Worm (Caenorhabditis elegans) whole organism, young adult: ENCODE results near the gene F21A3.11.

ENCODE experiments used
- C06A6.2 ChIP-seq: fragments of 200-800 bp; sonication (Bioruptor generic); conservative IDR thresholded peaks from 2 replicates; pipeline ENCODE4 v1.3.6; 2022; ENCODE audit warnings: missing genetic modification characterization, missing compliant biosample characterization
- D2030.7 ChIP-seq: fragments of 200-800 bp; sonication (Bioruptor generic); IDR thresholded peaks from 2 replicates; pipeline ENCODE4 v1.3.6; 2022; ENCODE audit warnings: missing genetic modification reagents, missing genetic modification characterization, missing compliant biosample characterization
- F23B12.7 ChIP-seq: sonication (generic microtip); optimal IDR thresholded peaks from 2 replicates; lab custom pipeline; 2017; ENCODE audit warnings: missing genetic modification characterization, mild to moderate bottlenecking, missing compliant biosample characterization, antibody characterized with exemption, moderate library complexity; ENCODE audit not compliant: insufficient read depth
- F33H1.4 ChIP-seq: fragments of 200-800 bp; sonication (Bioruptor generic); IDR thresholded peaks from 2 replicates; pipeline ENCODE4 v1.3.6; 2022; ENCODE audit warnings: missing genetic modification reagents, missing genetic modification characterization, missing compliant biosample characterization
- F39B2.1 ChIP-seq: fragments of 200-800 bp; sonication (Bioruptor generic); IDR thresholded peaks from 2 replicates; pipeline ENCODE4 v1.3.6; 2022; ENCODE audit warnings: missing genetic modification reagents, missing genetic modification characterization, missing compliant biosample characterization
- F55B11.4 ChIP-seq: sonication (generic microtip); optimal IDR thresholded peaks from 2 replicates; lab custom pipeline; 2016; ENCODE audit warnings: missing compliant biosample characterization, missing genetic modification characterization, borderline replicate concordance; ENCODE audit not compliant: insufficient read depth
- T26A5.8 ChIP-seq: sonication (generic microtip); optimal IDR thresholded peaks from 2 replicates; lab custom pipeline; 2016; ENCODE audit warnings: missing genetic modification characterization, missing compliant biosample characterization
- Y67H2A.10 ChIP-seq: fragments of 200-800 bp; sonication (Bioruptor generic); conservative IDR thresholded peaks from 2 replicates; pipeline ENCODE4 v1.3.6; 2022; ENCODE audit warnings: missing genetic modification reagents, missing genetic modification characterization, missing compliant biosample characterization
- Y95B8A.8 ChIP-seq: fragments of 200-800 bp; sonication (Bioruptor generic); IDR thresholded peaks from 2 replicates; pipeline ENCODE4 v1.3.6; 2022; ENCODE audit warnings: missing genetic modification reagents, missing genetic modification characterization, missing compliant biosample characterization
- ZK185.1 ChIP-seq: sonication (generic microtip); optimal IDR thresholded peaks from 2 replicates; lab custom pipeline; 2016; ENCODE audit warnings: mild to moderate bottlenecking, missing genetic modification characterization, missing compliant biosample characterization; ENCODE audit not compliant: poor library complexity, severe bottlenecking
- aptf-2 ChIP-seq: fragments of 200-800 bp; sonication (Bioruptor generic); conservative IDR thresholded peaks from 2 replicates; pipeline ENCODE4 v1.3.6; 2022; ENCODE audit warnings: missing genetic modification reagents, missing genetic modification characterization, missing compliant biosample characterization
- aptf-3 ChIP-seq: fragments of 200-800 bp; sonication (Bioruptor generic); IDR thresholded peaks from 2 replicates; pipeline ENCODE4 v1.3.6; 2022; ENCODE audit warnings: missing genetic modification characterization, missing compliant biosample characterization
- athp-1 ChIP-seq: sonication (generic microtip); optimal IDR thresholded peaks from 2 replicates; lab custom pipeline; 2017; ENCODE audit warnings: mild to moderate bottlenecking, missing genetic modification characterization, missing compliant biosample characterization
- attf-6 ChIP-seq: fragments of 200-800 bp; sonication (Bioruptor generic); IDR thresholded peaks from 2 replicates; pipeline ENCODE4 v1.3.6; 2022; ENCODE audit warnings: missing genetic modification reagents, missing genetic modification characterization, missing compliant biosample characterization
- bed-2 ChIP-seq: fragments of 200-800 bp; sonication (Bioruptor generic); IDR thresholded peaks from 2 replicates; pipeline ENCODE4 v1.3.6; 2022; ENCODE audit warnings: missing genetic modification reagents, missing genetic modification characterization, missing compliant biosample characterization
- cebp-1 ChIP-seq, 2 experiments: fragments of 200-800 bp in 1 of 2; sonication (Bioruptor generic) in 1 of 2; sonication (generic microtip) in 1 of 2; IDR thresholded peaks in 1 of 2; optimal IDR thresholded peaks in 1 of 2; 2 replicates each; pipeline versions ENCODE4 v1.3.6 to Lab custom; 2017 to 2022; ENCODE audit warnings: missing compliant biosample characterization in 2 of 2, missing genetic modification characterization in 2 of 2, mild to moderate bottlenecking in 1 of 2, missing genetic modification reagents in 1 of 2, moderate library complexity in 1 of 2
- ceh-40 ChIP-seq: fragments of 200-800 bp; sonication (Bioruptor generic); IDR thresholded peaks from 2 replicates; pipeline ENCODE4 v1.3.6; 2022; ENCODE audit warnings: missing genetic modification characterization, missing compliant biosample characterization
- ceh-79 ChIP-seq: sonication (generic microtip); optimal IDR thresholded peaks from 2 replicates; lab custom pipeline; 2017; ENCODE audit warnings: mild to moderate bottlenecking, missing genetic modification characterization, missing compliant biosample characterization
- dox-1 ChIP-seq: fragments of 200-800 bp; sonication (Bioruptor generic); IDR thresholded peaks from 2 replicates; pipeline ENCODE4 v1.3.6; 2022; ENCODE audit warnings: missing genetic modification reagents, missing genetic modification characterization, missing compliant biosample characterization
- dpff-1 ChIP-seq: sonication (generic microtip); optimal IDR thresholded peaks from 2 replicates; lab custom pipeline; 2017; ENCODE audit warnings: mild to moderate bottlenecking, missing genetic modification characterization, missing compliant biosample characterization
- dpl-1 ChIP-seq: fragments of 150-350 bp; optimal IDR thresholded peaks from 2 replicates; lab custom pipeline; 2014; ENCODE audit warnings: missing biosample characterization, missing genetic modification reagents, missing genetic modification characterization
- efl-1 ChIP-seq: fragments of 150-350 bp; optimal IDR thresholded peaks from 2 replicates; lab custom pipeline; 2014; ENCODE audit warnings: missing biosample characterization, missing genetic modification reagents, missing genetic modification characterization
- egl-18 ChIP-seq: fragments of 200-800 bp; sonication (Bioruptor generic); IDR thresholded peaks from 2 replicates; pipeline ENCODE4 v1.3.6; 2022; ENCODE audit warnings: missing genetic modification reagents, missing genetic modification characterization, missing compliant biosample characterization
- egl-44 ChIP-seq: fragments of 200-800 bp; sonication (Bioruptor generic); IDR thresholded peaks from 2 replicates; pipeline ENCODE4 v1.3.6; 2022; ENCODE audit warnings: missing genetic modification reagents, missing genetic modification characterization, missing compliant biosample characterization
- him-1 ChIP-seq: sonication (generic microtip); optimal IDR thresholded peaks from 2 replicates; lab custom pipeline; 2016; ENCODE audit warnings: missing genotype, missing genetic modification reagents, missing genetic modification characterization, missing compliant biosample characterization
- hmg-20 ChIP-seq: fragments of 200-800 bp; sonication (Bioruptor generic); IDR thresholded peaks from 2 replicates; pipeline ENCODE4 v1.3.6; 2022; ENCODE audit warnings: missing genetic modification reagents, missing genetic modification characterization, missing compliant biosample characterization
- lin-26 ChIP-seq: fragments of 200-800 bp; sonication (Bioruptor generic); IDR thresholded peaks from 2 replicates; pipeline ENCODE4 v1.3.6; 2022; ENCODE audit warnings: missing genetic modification reagents, missing genetic modification characterization, missing compliant biosample characterization
- lin-35 ChIP-seq, 3 experiments: fragments of 150-350 bp in 2 of 3; sonication (generic microtip) in 1 of 3; optimal IDR thresholded peaks; 2 replicates each; lab custom pipeline; 2014 to 2018; ENCODE audit warnings: missing biosample characterization in 3 of 3, missing genetic modification characterization in 3 of 3, missing genetic modification reagents in 3 of 3
- lin-54 ChIP-seq: fragments of 200-800 bp; sonication (Bioruptor generic); optimal IDR thresholded peaks from 2 replicates; lab custom pipeline; 2018; ENCODE audit warnings: mild to moderate bottlenecking, missing genetic modification characterization, missing compliant biosample characterization
- lsl-1 ChIP-seq: fragments of 200-800 bp; sonication (Bioruptor generic); optimal IDR thresholded peaks from 2 replicates; lab custom pipeline; 2018; ENCODE audit warnings: mild to moderate bottlenecking, missing genetic modification characterization, moderate library complexity, missing compliant biosample characterization
- madf-6 ChIP-seq: fragments of 200-800 bp; sonication (Bioruptor generic); IDR thresholded peaks from 2 replicates; pipeline ENCODE4 v1.3.6; 2022; ENCODE audit warnings: missing genetic modification reagents, missing genetic modification characterization, missing compliant biosample characterization
- mes-4 ChIP-seq: sonication (generic microtip); optimal IDR thresholded peaks from 2 replicates; lab custom pipeline; 2016; ENCODE audit warnings: missing genotype, missing genetic modification characterization, missing compliant biosample characterization
- mxl-1 ChIP-seq: sonication (generic microtip); optimal IDR thresholded peaks from 2 replicates; lab custom pipeline; 2016; ENCODE audit warnings: missing genetic modification characterization, missing compliant biosample characterization
- nhr-120 ChIP-seq: fragments of 200-800 bp; sonication (Bioruptor generic); IDR thresholded peaks from 2 replicates; pipeline ENCODE4 v1.3.6; 2022; ENCODE audit warnings: missing genetic modification characterization, missing compliant biosample characterization
- nhr-27 ChIP-seq: fragments of 200-800 bp; sonication (Bioruptor generic); optimal IDR thresholded peaks from 2 replicates; lab custom pipeline; 2018; ENCODE audit warnings: mild to moderate bottlenecking, missing genetic modification characterization, moderate library complexity, missing compliant biosample characterization
- rec-8 ChIP-seq, 2 experiments: sonication (generic microtip); optimal IDR thresholded peaks; 2 replicates each; lab custom pipeline; 2016; ENCODE audit warnings: mild to moderate bottlenecking in 2 of 2, missing genetic modification characterization in 2 of 2, missing genetic modification reagents in 2 of 2, missing genotype in 2 of 2, missing biosample characterization in 1 of 2, missing compliant biosample characterization in 1 of 2, moderate library complexity in 1 of 2
- repo-1 ChIP-seq: sonication (generic microtip); optimal IDR thresholded peaks from 2 replicates; lab custom pipeline; 2017; ENCODE audit warnings: mild to moderate bottlenecking, missing genetic modification characterization, missing compliant biosample characterization
- rpc-1 ChIP-seq, 2 experiments: fragments of 150-350 bp in 1 of 2; sonication (generic microtip) in 1 of 2; optimal IDR thresholded peaks; 2 replicates each; lab custom pipeline; 2014 to 2018; ENCODE audit warnings: missing biosample characterization in 1 of 2, missing genetic modification characterization in 1 of 2, missing genetic modification reagents in 1 of 2, missing genotype in 1 of 2
- snpc-1.1 ChIP-seq: sonication (generic microtip); optimal IDR thresholded peaks from 2 replicates; lab custom pipeline; 2017; ENCODE audit warnings: missing genetic modification characterization, mild to moderate bottlenecking, missing compliant biosample characterization, antibody characterized with exemption, moderate library complexity, missing genotype, missing genetic modification reagents; ENCODE audit not compliant: insufficient read depth
- unc-130 ChIP-seq: sonication (generic microtip); optimal IDR thresholded peaks from 2 replicates; lab custom pipeline; 2016; ENCODE audit warnings: missing genetic modification reagents, missing genetic modification characterization, missing compliant biosample characterization
- ztf-22 ChIP-seq: fragments of 200-800 bp; sonication (Bioruptor generic); optimal IDR thresholded peaks from 2 replicates; lab custom pipeline; 2018; ENCODE audit warnings: mild to moderate bottlenecking, missing genetic modification characterization, moderate library complexity, missing compliant biosample characterization
- ztf-3 ChIP-seq: fragments of 200-800 bp; sonication (Bioruptor generic); optimal IDR thresholded peaks from 2 replicates; lab custom pipeline; 2018; ENCODE audit warnings: mild to moderate bottlenecking, missing genetic modification characterization, missing compliant biosample characterization
- ztf-6 ChIP-seq: fragments of 200-800 bp; sonication (Bioruptor generic); IDR thresholded peaks from 2 replicates; pipeline ENCODE4 v1.3.6; 2022; ENCODE audit warnings: missing genetic modification reagents, missing genetic modification characterization, missing compliant biosample characterization

The F21A3.11 gene

DNA sequence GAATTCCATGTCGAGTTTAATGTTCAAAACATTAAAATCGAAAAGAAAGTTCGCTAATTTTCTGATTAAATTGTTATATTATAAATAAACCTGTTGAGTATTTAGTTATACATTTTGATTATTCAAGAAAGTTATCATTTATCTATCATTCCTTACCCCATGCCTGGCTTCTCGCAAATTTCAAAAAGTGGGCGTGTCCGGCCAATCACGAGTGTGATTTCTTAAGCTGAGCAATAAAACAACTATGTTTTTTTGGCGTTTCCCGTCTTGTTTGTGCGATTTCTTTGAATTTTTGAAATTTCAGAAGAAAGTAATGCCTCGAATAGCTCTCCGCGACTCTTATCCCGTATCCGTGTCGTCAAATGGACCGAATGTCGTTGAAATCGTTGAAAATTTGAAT lies 39.6 kb upstream of the F21A3.11 start, which contains the start of gene fbxa-94:
TSS of gene fbxa-94 (plus strand) at position 301 of the 400 bp plus-strand sequence.
- TF ChIP-seq rec-8 (tag; optimal IDR thresholded peaks at IDR 0.05; lab: Kevin White, UChicago) (no peak), ZK185.1 (tag; lab: Kevin White, UChicago) (no peak), mxl-1 (tag; lab: Kevin White, UChicago) (no peak), ztf-22 (no peak), Y95B8A.8 (GFP tag; lab: Robert Waterston, UW) (no peak), ztf-6 (no peak), dpff-1 (tag; lab: Kevin White, UChicago) (no peak), attf-6 (no peak), lsl-1 (no peak), F39B2.1 (no peak), bed-2 (GFP tag; lab: Robert Waterston, UW) (no peak), repo-1 (tag; lab: Kevin White, UChicago) (no peak), rpc-1 (optimal IDR thresholded peaks at IDR 0.05; lab: Kevin White, UChicago) (no peak), rpc-1 (tag; optimal IDR thresholded peaks at IDR 0.05; lab: Kevin White, UChicago) (no peak), madf-6 (GFP tag; lab: Robert Waterston, UW) (no peak), dpl-1 (GFP tag; lab: Kevin White, UChicago) (no peak), nhr-120 (no peak), lin-26 (GFP tag; lab: Robert Waterston, UW) (no peak), nhr-27 (tag; lab: Kevin White, UChicago) (no peak), egl-44 (no peak), egl-18 (GFP tag; lab: Robert Waterston, UW) (no peak)

DNA sequence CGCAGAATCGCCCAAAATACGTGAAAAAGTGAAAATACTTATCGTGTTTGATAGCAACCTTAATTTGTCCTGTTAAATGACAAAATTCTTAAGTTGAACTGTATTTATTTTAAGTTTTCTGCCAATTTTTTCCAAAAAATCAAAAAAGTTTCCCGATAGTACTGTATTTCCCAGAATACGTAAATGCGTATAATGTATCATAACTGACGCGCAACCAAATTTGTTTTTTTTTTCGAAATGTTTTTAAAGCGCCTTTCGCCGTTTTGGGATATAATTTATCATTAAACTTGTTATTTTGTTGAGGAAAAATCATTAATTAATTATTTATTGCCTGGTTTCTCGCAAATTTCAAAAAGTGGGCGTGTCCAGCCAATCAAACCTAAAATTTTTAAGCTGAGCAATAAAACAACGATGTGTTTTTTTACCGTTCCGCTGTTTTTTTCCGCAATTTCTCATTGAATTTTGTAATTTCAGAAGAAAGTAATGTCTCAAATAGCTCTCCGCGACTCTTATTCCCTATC lies 38.1 kb upstream of the F21A3.11 start, which contains the start of gene fbxa-95:
TSS of gene fbxa-95 (plus strand) at position 471 of the 521 bp plus-strand sequence.
- TF ChIP-seq him-1 (tag; lab: Kevin White, UChicago) = peak; percentile 31
- TF ChIP-seq C06A6.2 (GFP tag; lab: Robert Waterston, UW) = no peak
- TF ChIP-seq F33H1.4 = no peak
- no peak for TF ChIP-seq ceh-79 (tag; lab: Kevin White, UChicago)
- TF ChIP-seq ztf-6 = no peak
- no peak for TF ChIP-seq unc-130 (GFP tag; lab: Kevin White, UChicago)
- no peak for TF ChIP-seq ceh-40 (GFP tag; lab: Robert Waterston, UW)
- peak; percentile 62 for TF ChIP-seq lsl-1
- peak; percentile 64 for TF ChIP-seq athp-1 (tag; lab: Kevin White, UChicago)
- no peak for TF ChIP-seq F55B11.4 (tag; lab: Kevin White, UChicago)

DNA sequence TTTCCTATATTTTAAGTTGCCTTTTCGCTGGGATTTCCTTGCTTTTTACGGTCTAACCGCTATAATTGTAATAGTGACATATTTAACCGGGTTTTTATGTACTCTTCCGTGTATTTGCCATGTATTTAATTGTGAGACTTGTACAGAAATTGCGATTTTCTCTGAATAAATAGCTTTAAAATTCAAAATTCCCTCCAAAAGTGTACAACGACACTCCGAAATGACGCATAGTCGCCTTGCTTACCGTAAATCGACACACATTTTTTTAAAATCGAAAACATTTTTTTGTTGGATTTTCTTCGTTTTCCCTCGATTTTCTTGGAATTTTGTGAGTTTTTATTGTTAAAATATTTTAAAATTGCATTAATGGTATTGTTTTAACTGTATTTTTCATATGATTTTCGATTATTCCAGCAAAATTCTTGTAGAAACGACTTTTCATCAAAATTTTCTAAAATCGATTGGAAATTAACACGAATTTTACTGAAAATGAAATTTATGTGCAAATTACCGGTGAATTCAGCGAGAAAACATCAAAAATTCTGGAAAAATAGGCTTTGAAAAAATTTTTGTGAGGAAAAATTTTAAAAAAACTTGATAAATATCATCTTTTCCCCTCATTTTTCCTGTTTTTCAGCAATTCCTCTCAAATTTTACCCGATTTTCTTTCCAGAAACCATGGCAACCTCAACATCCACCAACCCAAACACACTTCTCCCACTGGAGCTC lies 36.9 kb upstream of the F21A3.11 start, which contains the start of gene lsm-5:
TSS of gene lsm-5 (plus strand) at position 679 of the 729 bp plus-strand sequence.
- no peak for TF ChIP-seq aptf-2 (GFP tag; lab: Robert Waterston, UW)
- no peak for TF ChIP-seq dox-1 (GFP tag; lab: Robert Waterston, UW)
- TF ChIP-seq Y95B8A.8 (GFP tag; lab: Robert Waterston, UW) = no peak
- no peak for TF ChIP-seq mes-4
- TF ChIP-seq aptf-3 = no peak
- TF ChIP-seq hmg-20 = no peak
- TF ChIP-seq Y67H2A.10 (GFP tag; lab: Robert Waterston, UW) = no peak
- no peak for TF ChIP-seq cebp-1 (GFP tag; IDR thresholded peaks at IDR 0.05; lab: Robert Waterston, UW)
- TF ChIP-seq cebp-1 (tag; optimal IDR thresholded peaks at IDR 0.05; lab: Kevin White, UChicago) = peak; percentile 45
- TF ChIP-seq D2030.7 (GFP tag; lab: Robert Waterston, UW) = no peak
- TF ChIP-seq lin-54 (GFP tag; lab: Kevin White, UChicago) = peak; percentile 79
- TF ChIP-seq snpc-1.1 (tag; lab: Kevin White, UChicago) = no peak
- TF ChIP-seq T26A5.8 (tag; lab: Kevin White, UChicago) = no peak
- no peak for TF ChIP-seq ztf-3 (GFP tag; lab: Kevin White, UChicago)
- TF ChIP-seq rpc-1 (optimal IDR thresholded peaks at IDR 0.05; lab: Kevin White, UChicago) = no peak
- no peak for TF ChIP-seq rpc-1 (tag; optimal IDR thresholded peaks at IDR 0.05; lab: Kevin White, UChicago)
- TF ChIP-seq lin-35 (GFP tag; optimal IDR thresholded peaks at IDR 0.05; lab: Kevin White, UChicago) = peak in 1 of 3 experiments; percentile 83
- TF ChIP-seq efl-1 (GFP tag; lab: Kevin White, UChicago) = peak; percentile 67
- TF ChIP-seq C06A6.2 (GFP tag; lab: Robert Waterston, UW) = no peak
- peak; percentile 49 for TF ChIP-seq F23B12.7 (tag; lab: Kevin White, UChicago)
